Worm (Caenorhabditis elegans): Measurements from ENCODE around the gene sde-2.

Gene sde-2

ce11 chrV:13613870-13614269, 13.5 kb upstream of the sde-2 start, which contains the start of gene F53F4.7:
Gene F53F4.7, minus strand, starts transcription at chrV:13613970.
- TF ChIP-seq snpc-4 (tag; optimal IDR thresholded peaks at IDR 0.05): no peak
- no peak for TF ChIP-seq lsy-12 (tag; optimal IDR thresholded peaks at IDR 0.05)
- no peak for TF ChIP-seq ZK546.5 (tag; optimal IDR thresholded peaks at IDR 0.05)
- no peak for TF ChIP-seq daf-12 (tag; optimal IDR thresholded peaks at IDR 0.05)
- TF ChIP-seq tbx-2 (tag; optimal IDR thresholded peaks at IDR 0.05): no peak
- TF ChIP-seq sea-2 (GFP tag; optimal IDR thresholded peaks at IDR 0.05): no peak
- TF ChIP-seq lin-39 (tag; optimal IDR thresholded peaks at IDR 0.05): no peak
- TF ChIP-seq aly-2 (tag; optimal IDR thresholded peaks at IDR 0.05): no peak
- TF ChIP-seq nhr-25 (tag; optimal IDR thresholded peaks at IDR 0.05): no peak
- no peak for TF ChIP-seq nhr-77 (tag; optimal IDR thresholded peaks at IDR 0.05)
- no peak for TF ChIP-seq ceh-9 (tag; optimal IDR thresholded peaks at IDR 0.05)
- TF ChIP-seq nhr-67 (tag; optimal IDR thresholded peaks at IDR 0.05): no peak
- TF ChIP-seq nhr-76 (tag; optimal IDR thresholded peaks at IDR 0.05): no peak
- no peak for TF ChIP-seq mdl-1 (tag; optimal IDR thresholded peaks at IDR 0.05)
- TF ChIP-seq nfya-1 (tag; optimal IDR thresholded peaks at IDR 0.05; ENCODE audit: insufficient read depth): no peak

- TF ChIP-seq ceh-16 (tag; optimal IDR thresholded peaks at IDR 0.05) (no peak), nhr-76 (tag; optimal IDR thresholded peaks at IDR 0.05) (no peak), pqm-1 (tag; optimal IDR thresholded peaks at IDR 0.05) (no peak), nhr-28 (tag; optimal IDR thresholded peaks at IDR 0.05) (no peak), daf-12 (tag; optimal IDR thresholded peaks at IDR 0.05) (no peak), elt-2 (tag; optimal IDR thresholded peaks at IDR 0.05) (no peak), nhr-43 (tag; optimal IDR thresholded peaks at IDR 0.05; ENCODE audit: poor library complexity, severe bottlenecking) (no peak), lin-39 (tag; optimal IDR thresholded peaks at IDR 0.05) (no peak), elt-1 (tag; optimal IDR thresholded peaks at IDR 0.05) (no peak), nhr-237 (tag; optimal IDR thresholded peaks at IDR 0.05) (no peak), nhr-25 (tag; optimal IDR thresholded peaks at IDR 0.05) (no peak)
Measured at ce11 chrV:13619752-13620151, 7.6 kb upstream of the sde-2 start, which contains the start of gene srd-11. Gene srd-11, minus strand, starts transcription at chrV:13619852.

ce11 chrV:13620676-13621075, 6.7 kb upstream of the sde-2 start, which contains the start of gene F53F4.15:
Gene F53F4.15, plus strand, starts transcription at chrV:13620976.
- TF ChIP-seq ama-1 (optimal IDR thresholded peaks at IDR 0.05): no peak
- no peak for TF ChIP-seq lin-39 (tag; optimal IDR thresholded peaks at IDR 0.05)
- no peak for TF ChIP-seq nhr-67 (tag; optimal IDR thresholded peaks at IDR 0.05)
- TF ChIP-seq ztf-4 (tag; optimal IDR thresholded peaks at IDR 0.05): no peak
- no peak for TF ChIP-seq nhr-77 (tag; optimal IDR thresholded peaks at IDR 0.05)
- TF ChIP-seq ceh-9 (tag; optimal IDR thresholded peaks at IDR 0.05): no peak
- no peak for TF ChIP-seq fos-1 (tag; optimal IDR thresholded peaks at IDR 0.05)
- TF ChIP-seq nhr-237 (tag; optimal IDR thresholded peaks at IDR 0.05): no peak
- TF ChIP-seq unc-39 (tag; optimal IDR thresholded peaks at IDR 0.05): no peak
- no peak for TF ChIP-seq mdl-1 (tag; optimal IDR thresholded peaks at IDR 0.05)
- TF ChIP-seq lin-15B (tag; optimal IDR thresholded peaks at IDR 0.05): no peak
- TF ChIP-seq egl-5 (tag; optimal IDR thresholded peaks at IDR 0.05): no peak
- TF ChIP-seq fkh-10 (GFP tag; optimal IDR thresholded peaks at IDR 0.05): no peak
- TF ChIP-seq nfya-1 (tag; optimal IDR thresholded peaks at IDR 0.05; ENCODE audit: insufficient read depth): no peak
- TF ChIP-seq nhr-11 (tag; optimal IDR thresholded peaks at IDR 0.05): no peak
- TF ChIP-seq ceh-82 (tag; optimal IDR thresholded peaks at IDR 0.05): no peak
- no peak for TF ChIP-seq nhr-28 (tag; optimal IDR thresholded peaks at IDR 0.05)

- no peak for TF ChIP-seq nhr-77 (tag; optimal IDR thresholded peaks at IDR 0.05)
- no peak for TF ChIP-seq pqm-1 (tag; optimal IDR thresholded peaks at IDR 0.05)
- no peak for TF ChIP-seq mdl-1 (tag; optimal IDR thresholded peaks at IDR 0.05)
- no peak for TF ChIP-seq nhr-11 (tag; optimal IDR thresholded peaks at IDR 0.05)
- no peak for TF ChIP-seq R02D3.7 (tag; optimal IDR thresholded peaks at IDR 0.05)
- no peak for TF ChIP-seq elt-1 (tag; optimal IDR thresholded peaks at IDR 0.05)
- TF ChIP-seq nhr-12 (tag; optimal IDR thresholded peaks at IDR 0.05): no peak
- no peak for TF ChIP-seq fkh-10 (GFP tag; optimal IDR thresholded peaks at IDR 0.05)
- TF ChIP-seq fos-1 (tag; optimal IDR thresholded peaks at IDR 0.05): no peak
- TF ChIP-seq zag-1 (tag; optimal IDR thresholded peaks at IDR 0.05): no peak
- no peak for TF ChIP-seq nhr-76 (tag; optimal IDR thresholded peaks at IDR 0.05)
Measured at ce11 chrV:13621720-13622119, 5.7 kb upstream of the sde-2 start, which contains the start of gene F53F4.16. Gene F53F4.16, minus strand, starts transcription at chrV:13621820.

ce11 chrV:13624424-13624823, 2.9 kb upstream of the sde-2 start, which contains the start of gene F53F4.11:
Gene F53F4.11, minus strand, starts transcription at chrV:13624524.
- TF ChIP-seq nhr-76 (tag; optimal IDR thresholded peaks at IDR 0.05) (no peak), nhr-23 (tag; optimal IDR thresholded peaks at IDR 0.05) (no peak), aly-2 (tag; optimal IDR thresholded peaks at IDR 0.05) (no peak), ceh-82 (tag; optimal IDR thresholded peaks at IDR 0.05) (no peak), nhr-237 (tag; optimal IDR thresholded peaks at IDR 0.05) (no peak), lin-39 (tag; optimal IDR thresholded peaks at IDR 0.05) (no peak), fkh-2 (tag; optimal IDR thresholded peaks at IDR 0.05) (no peak)
